Worm (Caenorhabditis elegans): ENCODE results near the gene Y39A1A.9.

Gene Y39A1A.9

DNA sequence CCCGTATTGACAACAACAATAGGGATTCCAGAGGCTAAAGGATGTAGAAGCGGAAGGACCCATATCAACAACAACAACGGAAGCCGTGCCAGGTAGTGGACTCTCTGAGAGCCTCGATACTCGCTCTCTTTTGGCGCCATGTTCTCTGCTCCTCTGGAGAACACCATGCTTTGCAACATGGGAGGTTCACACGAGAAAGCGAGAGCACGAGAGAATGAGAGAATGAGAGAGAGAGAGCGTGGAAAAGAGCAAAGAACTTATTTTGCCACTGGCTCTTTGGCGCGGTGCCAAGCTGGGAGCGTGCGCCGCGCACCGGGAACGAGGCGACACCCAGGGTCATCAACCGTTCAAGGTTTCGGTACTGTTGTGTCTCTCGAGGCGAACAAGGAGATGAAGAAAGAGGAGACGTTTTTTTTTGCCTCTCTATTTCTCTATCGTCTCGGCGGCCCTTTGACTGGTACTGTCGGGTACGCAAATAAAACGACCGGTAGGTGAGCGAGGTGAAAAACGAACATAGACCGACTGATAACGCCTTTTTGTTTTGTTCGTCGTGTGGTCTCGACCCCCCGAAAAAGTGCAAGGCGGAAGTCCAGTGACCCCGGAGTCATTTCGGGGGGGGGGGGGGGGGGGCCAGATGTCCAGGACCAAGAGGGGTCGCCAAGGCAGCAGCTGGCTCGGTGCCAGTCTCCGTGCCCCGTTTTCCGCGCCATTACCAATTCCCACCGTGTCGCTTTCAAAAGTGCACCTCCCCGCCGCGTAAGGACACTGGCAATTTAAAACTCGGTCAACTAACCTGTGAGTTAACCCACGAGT lies 505 bp downstream of the Y39A1A.9 start, which contains the start of gene Y39A1A.10:
Gene Y39A1A.10 (plus strand): TSS at position 139 of the 813 bp plus-strand sequence.
- TF ChIP-seq hlh-1 (tag; optimal IDR thresholded peaks at IDR 0.05) (no peak), ces-1 (GFP tag; optimal IDR thresholded peaks at IDR 0.05) (no peak), sptf-1 (tag; optimal IDR thresholded peaks at IDR 0.05) (peak; percentile 25), mls-2 (tag; optimal IDR thresholded peaks at IDR 0.05) (peak; percentile 25), blmp-1 (tag; optimal IDR thresholded peaks at IDR 0.05) (no peak), nhr-76 (tag; optimal IDR thresholded peaks at IDR 0.05) (no peak)

DNA sequence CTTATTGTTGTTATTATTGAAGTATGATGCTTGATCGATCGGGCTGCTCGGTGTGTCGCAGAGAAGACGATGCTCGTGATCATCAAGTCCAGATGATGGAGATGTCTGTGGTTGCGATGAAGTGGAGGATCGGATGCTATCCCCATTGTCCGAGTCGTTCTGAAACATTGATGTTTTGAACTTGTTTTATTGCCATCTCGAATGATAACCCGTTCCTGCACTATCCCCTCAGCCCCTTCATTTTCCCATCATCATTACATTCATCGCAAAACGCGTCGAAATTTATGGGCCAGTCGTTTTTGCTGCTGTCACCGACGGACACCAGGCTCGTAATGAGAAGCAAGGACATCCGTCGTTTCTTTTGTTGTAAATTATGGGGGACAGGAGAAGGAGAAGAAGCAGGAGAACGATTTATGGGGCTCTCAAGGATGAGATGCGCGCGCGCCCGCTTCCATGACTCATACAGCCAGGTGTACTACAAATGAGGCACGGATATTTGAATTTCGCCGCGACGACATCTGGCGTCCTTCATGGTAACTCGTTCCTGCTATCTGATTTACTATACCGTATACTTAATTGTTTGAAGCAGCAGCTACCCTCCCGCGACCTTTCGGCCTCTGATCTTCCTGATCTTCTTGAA lies 1.3 kb downstream of the Y39A1A.9 start:
- TF ChIP-seq sem-2 (GFP tag; optimal IDR thresholded peaks at IDR 0.05) (no peak), lin-32 (GFP tag; optimal IDR thresholded peaks at IDR 0.05) (no peak), blmp-1 (tag; optimal IDR thresholded peaks at IDR 0.05) (no peak), ces-1 (GFP tag; optimal IDR thresholded peaks at IDR 0.05) (no peak), bed-3 (GFP tag; optimal IDR thresholded peaks at IDR 0.05) (no peak), unc-39 (tag; optimal IDR thresholded peaks at IDR 0.05) (no peak), nhr-76 (tag; optimal IDR thresholded peaks at IDR 0.05) (no peak)

DNA sequence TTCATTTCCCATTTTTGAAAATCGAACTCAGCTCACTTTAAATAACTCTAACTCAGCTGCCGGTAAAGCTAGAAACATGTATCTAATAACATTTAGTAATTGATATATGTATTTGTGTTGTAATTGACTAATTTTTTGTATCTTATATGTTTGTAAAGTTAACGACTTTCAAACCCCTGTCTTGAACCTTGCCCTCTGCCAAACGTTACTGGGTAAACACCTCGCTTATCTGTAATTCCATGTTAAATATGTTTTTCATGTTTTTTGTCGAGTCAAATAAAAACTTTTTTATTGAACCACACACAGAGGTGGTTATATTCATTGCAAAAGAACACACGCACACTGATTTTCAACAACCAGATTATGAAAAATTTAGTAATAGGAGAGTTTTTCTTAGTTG lies 3.5 kb downstream of the Y39A1A.9 start:
- TF ChIP-seq zip-8 (tag; optimal IDR thresholded peaks at IDR 0.05): no peak
- no peak for TF ChIP-seq cnd-1 (tag; optimal IDR thresholded peaks at IDR 0.05)
- no peak for TF ChIP-seq nhr-12 (tag; optimal IDR thresholded peaks at IDR 0.05)
- TF ChIP-seq ceh-43 (GFP tag; optimal IDR thresholded peaks at IDR 0.05): no peak
- TF ChIP-seq pha-4 (tag; optimal IDR thresholded peaks at IDR 0.05): no peak
- no peak for TF ChIP-seq sptf-1 (tag; optimal IDR thresholded peaks at IDR 0.05)
- no peak for TF ChIP-seq ces-1 (GFP tag; optimal IDR thresholded peaks at IDR 0.05)
- no peak for TF ChIP-seq bed-3 (GFP tag; optimal IDR thresholded peaks at IDR 0.05)
- TF ChIP-seq sem-2 (GFP tag; optimal IDR thresholded peaks at IDR 0.05): no peak
- TF ChIP-seq elt-3 (tag; optimal IDR thresholded peaks at IDR 0.05): no peak

DNA sequence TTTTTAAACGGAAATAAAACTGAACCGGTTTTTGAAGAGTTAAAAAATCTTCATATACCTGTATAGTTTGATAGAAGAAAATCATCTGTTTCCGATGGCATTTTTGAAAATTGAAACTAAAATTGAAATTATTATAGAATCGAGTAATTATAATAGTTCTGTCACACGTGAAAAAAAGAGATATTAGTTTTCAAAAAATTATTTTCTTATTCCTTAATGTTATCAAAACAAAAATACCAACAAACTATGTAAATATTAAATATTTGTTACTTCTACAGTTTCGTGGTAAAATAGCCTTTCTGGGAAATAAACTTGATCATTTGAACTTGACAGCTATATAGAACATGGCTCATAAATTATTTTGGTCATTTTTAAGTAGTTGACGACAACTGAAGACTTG lies 4.3 kb downstream of the Y39A1A.9 start, which contains the start of gene swt-4:
Gene swt-4 (minus strand): TSS at position 101 of the 400 bp plus-strand sequence.
- no peak for TF ChIP-seq elt-1 (tag; optimal IDR thresholded peaks at IDR 0.05; ENCODE audit: borderline replicate concordance, insufficient read depth)
- TF ChIP-seq ceh-39 (tag; optimal IDR thresholded peaks at IDR 0.05): no peak
- no peak for TF ChIP-seq nhr-12 (tag; optimal IDR thresholded peaks at IDR 0.05)
- no peak for TF ChIP-seq lin-13 (tag; optimal IDR thresholded peaks at IDR 0.05)
- no peak for TF ChIP-seq lsy-2 (tag; optimal IDR thresholded peaks at IDR 0.05)
- TF ChIP-seq nhr-28 (tag; optimal IDR thresholded peaks at IDR 0.05): no peak
- TF ChIP-seq mep-1 (tag; optimal IDR thresholded peaks at IDR 0.05): no peak
- no peak for TF ChIP-seq bed-3 (GFP tag; optimal IDR thresholded peaks at IDR 0.05)
- no peak for TF ChIP-seq ceh-43 (GFP tag; optimal IDR thresholded peaks at IDR 0.05)
- no peak for TF ChIP-seq drap-1 (GFP tag; optimal IDR thresholded peaks at IDR 0.05)
- no peak for TF ChIP-seq mls-2 (tag; optimal IDR thresholded peaks at IDR 0.05)
- TF ChIP-seq unc-39 (tag; optimal IDR thresholded peaks at IDR 0.05): no peak
- TF ChIP-seq unc-62 (GFP tag; optimal IDR thresholded peaks at IDR 0.05): no peak
- no peak for TF ChIP-seq nhr-237 (tag; optimal IDR thresholded peaks at IDR 0.05)
- no peak for TF ChIP-seq elt-3 (tag; optimal IDR thresholded peaks at IDR 0.05)
- TF ChIP-seq sptf-1 (tag; optimal IDR thresholded peaks at IDR 0.05): no peak
- no peak for TF ChIP-seq zip-8 (tag; optimal IDR thresholded peaks at IDR 0.05)
- TF ChIP-seq unc-120 (tag; optimal IDR thresholded peaks at IDR 0.05; ENCODE audit: poor library complexity, severe bottlenecking): no peak
- no peak for TF ChIP-seq flh-1 (GFP tag; optimal IDR thresholded peaks at IDR 0.05)

DNA sequence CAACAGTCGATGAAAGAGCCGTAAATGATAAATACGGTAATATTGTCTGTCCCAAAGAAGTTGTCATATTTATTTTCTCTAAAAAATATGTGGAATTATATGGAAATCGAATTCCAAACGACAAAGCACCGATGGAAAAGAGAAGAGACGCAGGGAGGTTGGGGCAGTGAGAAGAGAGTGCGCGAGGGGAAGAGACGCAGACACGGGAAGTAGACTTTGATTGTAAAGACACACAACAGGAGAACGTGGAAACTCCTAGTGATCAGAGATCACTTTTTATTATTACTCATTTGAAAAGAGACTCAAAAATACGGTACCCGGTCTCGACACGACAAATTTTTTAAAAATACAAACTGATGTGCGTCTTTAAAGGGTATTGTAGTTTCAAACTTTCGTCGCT lies 4.9 kb downstream of the Y39A1A.9 start:
- no peak for TF ChIP-seq lsy-2 (tag; optimal IDR thresholded peaks at IDR 0.05)
- TF ChIP-seq ces-1 (GFP tag; optimal IDR thresholded peaks at IDR 0.05): peak; percentile 39
- no peak for TF ChIP-seq tbx-8 (GFP tag; optimal IDR thresholded peaks at IDR 0.05)
- no peak for TF ChIP-seq pha-4 (tag; optimal IDR thresholded peaks at IDR 0.05)
- no peak for TF ChIP-seq nhr-28 (tag; optimal IDR thresholded peaks at IDR 0.05)
- no peak for TF ChIP-seq ceh-39 (tag; optimal IDR thresholded peaks at IDR 0.05)
- TF ChIP-seq snpc-4 (tag; optimal IDR thresholded peaks at IDR 0.05): no peak
- peak; percentile 14 for TF ChIP-seq hlh-1 (tag; optimal IDR thresholded peaks at IDR 0.05)
- no peak for TF ChIP-seq lin-32 (GFP tag; optimal IDR thresholded peaks at IDR 0.05)
- TF ChIP-seq bed-3 (GFP tag; optimal IDR thresholded peaks at IDR 0.05): no peak
- no peak for TF ChIP-seq elt-3 (tag; optimal IDR thresholded peaks at IDR 0.05)
- TF ChIP-seq elt-1 (tag; optimal IDR thresholded peaks at IDR 0.05; ENCODE audit: borderline replicate concordance, insufficient read depth): no peak
- TF ChIP-seq sem-2 (GFP tag; optimal IDR thresholded peaks at IDR 0.05): no peak
- no peak for TF ChIP-seq ztf-11 (tag; optimal IDR thresholded peaks at IDR 0.05)
- no peak for TF ChIP-seq nhr-12 (tag; optimal IDR thresholded peaks at IDR 0.05)
- no peak for TF ChIP-seq mep-1 (tag; optimal IDR thresholded peaks at IDR 0.05)
- no peak for TF ChIP-seq mls-2 (tag; optimal IDR thresholded peaks at IDR 0.05)
